Worm (Caenorhabditis elegans) whole organism, L1 larva: ENCODE data around the gene rabr-3.

ENCODE experiments used
- Y116A8C.19 ChIP-seq: sonication (generic microtip); optimal IDR thresholded peaks from 2 replicates; lab custom pipeline; 2016; ENCODE audit warnings: missing compliant biosample characterization, missing genetic modification characterization, borderline replicate concordance
- ces-1 ChIP-seq: fragments of 150-350 bp; optimal IDR thresholded peaks from 2 replicates; lab custom pipeline; 2014; ENCODE audit warnings: missing biosample characterization, missing genetic modification reagents, missing genetic modification characterization
- efl-3 ChIP-seq: fragments of 200-800 bp; sonication (Bioruptor generic); optimal IDR thresholded peaks from 2 replicates; lab custom pipeline; 2018; ENCODE audit warnings: mild to moderate bottlenecking, missing genetic modification characterization, missing compliant biosample characterization
- egl-27 ChIP-seq, 2 experiments: fragments of 150-350 bp in 1 of 2; sonication (generic microtip); optimal IDR thresholded peaks; 3 replicates each; lab custom pipeline; 2017 to 2018; ENCODE audit warnings: missing biosample characterization in 2 of 2, missing genetic modification characterization in 2 of 2, missing genetic modification reagents in 2 of 2
- snpc-4 ChIP-seq: fragments of 150-350 bp; optimal IDR thresholded peaks from 2 replicates; lab custom pipeline; 2014; ENCODE audit warnings: missing biosample characterization, missing genetic modification characterization

DNA sequence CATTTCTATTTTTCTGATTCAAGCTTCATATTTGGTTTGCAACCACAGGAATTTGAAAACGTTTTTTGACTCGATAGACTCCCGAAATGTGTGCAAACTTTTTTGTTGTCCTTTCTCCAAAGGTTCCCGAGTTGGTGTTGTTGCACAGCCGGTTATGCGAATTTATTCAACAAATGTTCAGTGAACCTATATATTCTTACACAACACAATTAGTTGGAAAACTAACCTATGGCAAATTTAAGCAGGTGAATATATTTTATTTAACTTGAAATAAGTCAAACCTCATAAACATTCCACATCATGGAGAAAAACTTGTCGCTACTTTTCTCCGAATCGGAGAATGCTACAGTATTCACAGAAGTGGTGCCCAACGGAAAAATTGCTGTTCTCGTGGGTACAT, 12.1 kb upstream of the rabr-3 start, which contains the start of gene srz-14:
- no peak for TF ChIP-seq egl-27 (tag; optimal IDR thresholded peaks at IDR 0.05; lab: Kevin White, UChicago)
- TF ChIP-seq efl-3 (GFP tag; lab: Kevin White, UChicago): no peak
- TF ChIP-seq ces-1 (GFP tag; lab: Kevin White, UChicago): no peak
- no peak for TF ChIP-seq snpc-4
- TF ChIP-seq Y116A8C.19 (tag; lab: Kevin White, UChicago): no peak
